Fruit fly (Drosophila melanogaster): ENCODE results near the gene CG33641.

dm6 chr2L:13514262-13514937, 14.4 kb upstream of the CG33641 start:
- TF ChIP-seq h (optimal IDR thresholded peaks at IDR 0.05) (no peak), Sin3A (optimal IDR thresholded peaks at IDR 0.05) (no peak), ttk (optimal IDR thresholded peaks at IDR 0.05) (no peak)

Measured in Kc167 (cell line).